Comparison of ENCODE assay signal across 3 fruit fly cellular contexts in genomic region chr3R:28848693-28849470, dm6.
TF ChIP-seq lines count a peak whose summit lies in the region.

No protein-coding gene starts in this region.

- TF ChIP-seq CTCF in whole organism, embryonic (GFP tag; optimal IDR thresholded peaks at IDR 0.05; lab: Kevin White, UChicago) = no peak

TF ChIP-seq in whole organism, adult, 20 proteins besides CTCF, POLR2A, EP300 and RAD21:
- TF ChIP-seq CG5204 (GFP tag; optimal IDR thresholded peaks at IDR 0.05; lab: Kevin White, UChicago) (no peak), Crg-1 (GFP tag; optimal IDR thresholded peaks at IDR 0.05; lab: Kevin White, UChicago) (no peak), bab1 (GFP tag; optimal IDR thresholded peaks at IDR 0.05; lab: Kevin White, UChicago) (peak; percentile 48), CG1620 (GFP tag; optimal IDR thresholded peaks at IDR 0.05; lab: Kevin White, UChicago) (no peak), cnc (optimal IDR thresholded peaks at IDR 0.05; lab: Kevin White, UChicago) (no peak), CG7045 (GFP tag; optimal IDR thresholded peaks at IDR 0.05; lab: Kevin White, UChicago) (no peak), Clk (GFP tag; optimal IDR thresholded peaks at IDR 0.05; lab: Kevin White, UChicago) (no peak), pad (GFP tag; optimal IDR thresholded peaks at IDR 0.05; lab: Kevin White, UChicago) (no peak), tj (GFP tag; optimal IDR thresholded peaks at IDR 0.05; lab: Kevin White, UChicago) (peak; percentile 92), Mnt (GFP tag; optimal IDR thresholded peaks at IDR 0.05; lab: Kevin White, UChicago) (no peak), CG33017 (tag; optimal IDR thresholded peaks at IDR 0.05; lab: Kevin White, UChicago) (no peak), ovo (GFP tag; optimal IDR thresholded peaks at IDR 0.05; lab: Kevin White, UChicago) (no peak), CG12768 (GFP tag; optimal IDR thresholded peaks at IDR 0.05; lab: Kevin White, UChicago) (peak; percentile 35), CG7101 (tag; optimal IDR thresholded peaks at IDR 0.05; lab: Kevin White, UChicago) (no peak), Hr96 (GFP tag; optimal IDR thresholded peaks at IDR 0.05; lab: Kevin White, UChicago) (no peak), CG11617 (GFP tag; optimal IDR thresholded peaks at IDR 0.05; lab: Kevin White, UChicago) (no peak), cic (GFP tag; optimal IDR thresholded peaks at IDR 0.05; lab: Kevin White, UChicago) (peak; percentile 10), kay (GFP tag; lab: Kevin White, UChicago; ENCODE audit: borderline replicate concordance) (no peak), toe (GFP tag; optimal IDR thresholded peaks at IDR 0.05; lab: Kevin White, UChicago) (no peak), CG14711 (tag; optimal IDR thresholded peaks at IDR 0.05; lab: Kevin White, UChicago) (no peak)

TF ChIP-seq in whole organism, embryonic, 481 proteins besides CTCF, POLR2A, EP300 and RAD21:
- peak in 1 of 2 experiments; percentile 25 for TF ChIP-seq Hr78 (GFP tag; optimal IDR thresholded peaks at IDR 0.05; lab: Kevin White, UChicago)
- peak; percentile 66 for TF ChIP-seq CG8281 (tag; optimal IDR thresholded peaks at IDR 0.05; lab: Kevin White, UChicago)
- peak in 1 of 2 experiments; percentile 54 for TF ChIP-seq eve (GFP tag; optimal IDR thresholded peaks at IDR 0.05; lab: Kevin White, UChicago)
- TF ChIP-seq Med (GFP tag; lab: Kevin White, UChicago) = peak; percentile 43
- peak; percentile 36 for TF ChIP-seq exex (tag; optimal IDR thresholded peaks at IDR 0.05; lab: Kevin White, UChicago)
- peak; percentile 43 for TF ChIP-seq Hey (tag; optimal IDR thresholded peaks at IDR 0.05; lab: Kevin White, UChicago)
- TF ChIP-seq CG9215 (GFP tag; IDR thresholded peaks at IDR 0.05; lab: Robert Waterston, UW) = no peak
- TF ChIP-seq CG32772 (GFP tag; IDR thresholded peaks at IDR 0.05; lab: Robert Waterston, UW) = no peak
- no peak for TF ChIP-seq sisA (GFP tag; IDR thresholded peaks at IDR 0.05; lab: Robert Waterston, UW)
- peak; percentile 38; the same call in 1 of the 2 replicates for TF ChIP-seq CG7372 (GFP tag; IDR thresholded peaks at IDR 0.05; lab: Robert Waterston, UW)
- TF ChIP-seq Dbx (GFP tag; IDR thresholded peaks at IDR 0.05; lab: Robert Waterston, UW) = no peak
TF ChIP-seq in whole organism, embryonic: peak in this region for 7.

TF ChIP-seq in whole organism, prepupa, 60 proteins besides CTCF, POLR2A, EP300 and RAD21:
- TF ChIP-seq Sox14 (GFP tag; optimal IDR thresholded peaks at IDR 0.05; lab: Kevin White, UChicago) (no peak), CG8319 (GFP tag; optimal IDR thresholded peaks at IDR 0.05; lab: Kevin White, UChicago) (peak; percentile 76), ss (GFP tag; optimal IDR thresholded peaks at IDR 0.05; lab: Kevin White, UChicago) (peak in 1 of 2 experiments; percentile 15), CG34406 (GFP tag; optimal IDR thresholded peaks at IDR 0.05; lab: Kevin White, UChicago) (no peak), Eip78C (GFP tag; lab: Kevin White, UChicago) (peak; percentile 56), CG6808 (GFP tag; optimal IDR thresholded peaks at IDR 0.05; lab: Kevin White, UChicago) (peak; percentile 1), fkh (GFP tag; optimal IDR thresholded peaks at IDR 0.05; lab: Kevin White, UChicago) (peak; percentile 9), CG7368 (GFP tag; optimal IDR thresholded peaks at IDR 0.05; lab: Kevin White, UChicago) (no peak), eg (GFP tag; IDR thresholded peaks at IDR 0.05; lab: Robert Waterston, UW) (no peak), CG15336 (GFP tag; IDR thresholded peaks at IDR 0.05; lab: Robert Waterston, UW) (no peak), CG11902 (GFP tag; optimal IDR thresholded peaks at IDR 0.05; lab: Kevin White, UChicago) (no peak), lz (GFP tag; optimal IDR thresholded peaks at IDR 0.05; lab: Kevin White, UChicago) (no peak), CG32006 (GFP tag; optimal IDR thresholded peaks at IDR 0.05; lab: Kevin White, UChicago) (no peak), CG16779 (tag; optimal IDR thresholded peaks at IDR 0.05; lab: Kevin White, UChicago) (no peak), topi (GFP tag; optimal IDR thresholded peaks at IDR 0.05; lab: Kevin White, UChicago) (no peak)
TF ChIP-seq in whole organism, prepupa: peak in this region for 5.
